Fruit fly (Drosophila melanogaster) whole organism, wandering third instar larva: ENCODE data around the gene betaTub85D.

Source experiments
- CG32264 ChIP-seq: fragments of 200-800 bp; sonication (Bioruptor generic); optimal IDR thresholded peaks from 2 replicates; lab custom pipeline; 2016; ENCODE audit warnings: missing biosample characterization, missing genetic modification characterization
- CrebA ChIP-seq: fragments of 200-800 bp; sonication (Bioruptor generic); optimal IDR thresholded peaks from 2 replicates; lab custom pipeline; 2016; ENCODE audit warnings: missing biosample characterization, mild to moderate bottlenecking, missing genetic modification characterization, borderline replicate concordance
- Dfd ChIP-seq: fragments of >200 bp; optimal IDR thresholded peaks from 2 replicates; lab custom pipeline; 2017; ENCODE audit warnings: missing biosample characterization, missing genetic modification characterization
- Dif ChIP-seq: fragments of 200-275, 200-300 bp; sonication (Bioruptor generic); optimal IDR thresholded peaks from 2 replicates; lab custom pipeline; 2018; ENCODE audit warnings: missing biosample characterization, missing genetic modification characterization; ENCODE audit not compliant: partially characterized antibody
- GATAd ChIP-seq: sonication (Bioruptor generic); optimal IDR thresholded peaks from 2 replicates; lab custom pipeline; 2016; ENCODE audit warnings: missing biosample characterization, missing genetic modification characterization
- HLH106 ChIP-seq: fragments of 200-800 bp; optimal IDR thresholded peaks from 3 replicates; lab custom pipeline; 2019; ENCODE audit warnings: missing biosample characterization, mild to moderate bottlenecking, missing genetic modification characterization, moderate library complexity
- Hr78 ChIP-seq: fragments of >200 bp; optimal IDR thresholded peaks from 2 replicates; lab custom pipeline; 2017; ENCODE audit warnings: missing biosample characterization, missing genetic modification characterization
- Hr83 ChIP-seq: fragments of 200-300 bp; sonication (Bioruptor generic); optimal IDR thresholded peaks from 2 replicates; lab custom pipeline; 2016; ENCODE audit warnings: missing biosample characterization, mild to moderate bottlenecking, missing genetic modification characterization, moderate library complexity; ENCODE audit not compliant: poor library complexity, severe bottlenecking
- Jra ChIP-seq: sonication (Bioruptor generic); optimal IDR thresholded peaks from 2 replicates; lab custom pipeline; 2016; ENCODE audit warnings: missing biosample characterization, missing genetic modification characterization
- Mio ChIP-seq: sonication (Bioruptor generic); optimal IDR thresholded peaks from 2 replicates; lab custom pipeline; 2016; ENCODE audit warnings: missing biosample characterization, missing genetic modification characterization
- Myc ChIP-seq: fragments of >200 bp; optimal IDR thresholded peaks from 2 replicates; lab custom pipeline; 2017
- N ChIP-seq: fragments of >200 bp; optimal IDR thresholded peaks from 2 replicates; lab custom pipeline; 2018; ENCODE audit warnings: missing biosample characterization, missing external identifiers, missing genetic modification characterization
- OdsH ChIP-seq: fragments of 200-800 bp; sonication (Bioruptor generic); optimal IDR thresholded peaks from 2 replicates; lab custom pipeline; 2016; ENCODE audit warnings: missing biosample characterization, mild to moderate bottlenecking, missing genetic modification characterization
- Sp1 ChIP-seq: fragments of 200-800 bp; sonication (Bioruptor generic); optimal IDR thresholded peaks from 3 replicates; lab custom pipeline; 2019; ENCODE audit warnings: missing biosample characterization, mild to moderate bottlenecking, missing genetic modification characterization, moderate library complexity
- Vsx2 ChIP-seq: fragments of 200-300, 225-300 bp; sonication (Bioruptor generic); optimal IDR thresholded peaks from 2 replicates; lab custom pipeline; 2018; ENCODE audit warnings: missing biosample characterization, missing genetic modification characterization; ENCODE audit not compliant: partially characterized antibody
- br ChIP-seq: fragments of 200-800 bp; sonication (Bioruptor generic); optimal IDR thresholded peaks from 2 replicates; lab custom pipeline; 2016; ENCODE audit warnings: missing biosample characterization, missing genetic modification characterization
- brk ChIP-seq: fragments of 200-800 bp; sonication (Bioruptor generic); optimal IDR thresholded peaks from 2 replicates; lab custom pipeline; 2016; ENCODE audit warnings: missing biosample characterization, mild to moderate bottlenecking, missing genetic modification characterization
- dl ChIP-seq, 2 experiments: fragments of 175-275, 200-275 bp in 1 of 2; fragments of 200-275 bp in 1 of 2; sonication (Bioruptor generic); optimal IDR thresholded peaks; lab custom pipeline; 2018; ENCODE audit warnings: mild to moderate bottlenecking in 2 of 2, missing biosample characterization in 2 of 2, missing genetic modification characterization in 2 of 2, moderate library complexity in 2 of 2; ENCODE audit not compliant: partially characterized antibody in 2 of 2, insufficient read depth in 1 of 2
- dmrt93B ChIP-seq: fragments of 200-800 bp; sonication (Bioruptor generic); optimal IDR thresholded peaks from 2 replicates; lab custom pipeline; 2018; ENCODE audit warnings: missing biosample characterization, mild to moderate bottlenecking, missing genetic modification characterization
- dsf ChIP-seq: sonication (Bioruptor generic); optimal IDR thresholded peaks from 2 replicates; lab custom pipeline; 2016; ENCODE audit warnings: missing biosample characterization, missing genetic modification characterization, borderline replicate concordance
- ey ChIP-seq: fragments of 200-800 bp; sonication (Bioruptor generic); optimal IDR thresholded peaks from 2 replicates; lab custom pipeline; 2016; ENCODE audit warnings: missing biosample characterization, missing genetic modification characterization
- fru ChIP-seq: fragments of 200-800 bp; sonication (Bioruptor generic); optimal IDR thresholded peaks from 3 replicates; lab custom pipeline; 2016; ENCODE audit warnings: missing biosample characterization, mild to moderate bottlenecking, missing genetic modification characterization
- jim ChIP-seq: fragments of 175-275, 200-325 bp; sonication (Bioruptor generic); optimal IDR thresholded peaks from 2 replicates; lab custom pipeline; 2016; ENCODE audit warnings: missing biosample characterization, mild to moderate bottlenecking, missing genetic modification characterization
- lola ChIP-seq: fragments of >200 bp; optimal IDR thresholded peaks from 2 replicates; lab custom pipeline; 2017; ENCODE audit warnings: missing biosample characterization, missing genetic modification characterization
- pan ChIP-seq: fragments of >200 bp; optimal IDR thresholded peaks from 2 replicates; lab custom pipeline; 2017
- psq ChIP-seq: fragments of 200-800 bp; sonication (Bioruptor generic); optimal IDR thresholded peaks from 3 replicates; lab custom pipeline; 2017; ENCODE audit warnings: missing biosample characterization, mild to moderate bottlenecking, missing genetic modification characterization, moderate library complexity
- rgr ChIP-seq: fragments of 200-800 bp; sonication (Bioruptor generic); optimal IDR thresholded peaks from 3 replicates; lab custom pipeline; 2016; ENCODE audit warnings: missing biosample characterization, mild to moderate bottlenecking, missing genetic modification characterization
- sage ChIP-seq: fragments of 200-800 bp; sonication (Bioruptor generic); optimal IDR thresholded peaks from 2 replicates; lab custom pipeline; 2016; ENCODE audit warnings: missing biosample characterization, mild to moderate bottlenecking, missing genetic modification characterization
- sv ChIP-seq: fragments of 200-800 bp; sonication (Bioruptor generic); optimal IDR thresholded peaks from 3 replicates; lab custom pipeline; 2016; ENCODE audit warnings: missing biosample characterization, missing genetic modification characterization
- woc ChIP-seq: sonication (Bioruptor generic); optimal IDR thresholded peaks from 2 replicates; lab custom pipeline; 2016; ENCODE audit warnings: missing biosample characterization, mild to moderate bottlenecking, missing genetic modification characterization

The betaTub85D gene

dm6 chr3R:9410182-9410581, at the start of gene betaTub85D:
betaTub85D (minus strand) TSS chr3R:9410282.
- no peak for TF ChIP-seq dmrt93B (GFP tag; lab: Kevin White, UChicago)

- TF ChIP-seq Myc (lab: Kevin White, UChicago) (peak; percentile 52), HLH106 (tag; lab: Kevin White, UChicago) (no peak), fru (GFP tag; lab: Kevin White, UChicago) (peak; percentile 22), brk (peak; percentile 69), Vsx2 (GFP tag; lab: Kevin White, UChicago) (peak; percentile 7), CrebA (GFP tag; lab: Kevin White, UChicago) (peak; percentile 33), CG32264 (GFP tag; lab: Kevin White, UChicago) (no peak), Dif (GFP tag; lab: Kevin White, UChicago) (no peak)
These were observed 46.3 kb upstream of the betaTub85D start, which contains the start of gene GstZ1 for dm6 chr3R:9456373-9456772. GstZ1 (minus strand) TSS chr3R:9456546.

dm6 chr3R:9454980-9455379, 44.9 kb upstream of the betaTub85D start:
- TF ChIP-seq Jra (GFP tag; lab: Kevin White, UChicago) (no peak), sage (no peak), dmrt93B (GFP tag; lab: Kevin White, UChicago) (no peak), N (no peak), Hr83 (GFP tag; lab: Kevin White, UChicago) (no peak), psq (no peak), ey (GFP tag; lab: Kevin White, UChicago) (no peak), dl (GFP tag; optimal IDR thresholded peaks at IDR 0.05; lab: Kevin White, UChicago; ENCODE audit: insufficient read depth in 1 of 2, partially characterized antibody in 2 of 2) (no peak), OdsH (no peak), GATAd (no peak), Vsx2 (GFP tag; lab: Kevin White, UChicago) (no peak), lola (GFP tag; lab: Kevin White, UChicago) (no peak), HLH106 (tag; lab: Kevin White, UChicago) (no peak), Hr78 (GFP tag; lab: Kevin White, UChicago) (no peak), br (no peak), CG32264 (GFP tag; lab: Kevin White, UChicago) (no peak)

- peak; percentile 30 for TF ChIP-seq Dfd
- TF ChIP-seq jim (GFP tag; lab: Kevin White, UChicago) = no peak
These were observed 40.6 kb upstream of the betaTub85D start for dm6 chr3R:9450672-9451071.

- no peak for TF ChIP-seq Mio (GFP tag; lab: Kevin White, UChicago)
- no peak for TF ChIP-seq brk
- TF ChIP-seq fru (GFP tag; lab: Kevin White, UChicago) = no peak
- TF ChIP-seq CrebA (GFP tag; lab: Kevin White, UChicago) = no peak
- TF ChIP-seq CG32264 (GFP tag; lab: Kevin White, UChicago) = no peak
- TF ChIP-seq Dif (GFP tag; lab: Kevin White, UChicago) = no peak
- TF ChIP-seq pan (lab: Kevin White, UChicago) = no peak
- TF ChIP-seq br = no peak
- no peak for TF ChIP-seq psq
- TF ChIP-seq ey (GFP tag; lab: Kevin White, UChicago) = no peak
- no peak for TF ChIP-seq Vsx2 (GFP tag; lab: Kevin White, UChicago)
- no peak for TF ChIP-seq HLH106 (tag; lab: Kevin White, UChicago)
- TF ChIP-seq sv (GFP tag; lab: Kevin White, UChicago) = no peak
These were observed 38.2 kb upstream of the betaTub85D start for dm6 chr3R:9448320-9448719.

dm6 chr3R:9441996-9442395, 31.9 kb upstream of the betaTub85D start:
- TF ChIP-seq Dfd = no peak
- TF ChIP-seq br = no peak
- TF ChIP-seq rgr (GFP tag; lab: Kevin White, UChicago) = no peak
- TF ChIP-seq OdsH = no peak
- no peak for TF ChIP-seq ey (GFP tag; lab: Kevin White, UChicago)
- TF ChIP-seq pan (lab: Kevin White, UChicago) = no peak
- no peak for TF ChIP-seq sage
- no peak for TF ChIP-seq dsf (GFP tag; lab: Kevin White, UChicago)
- TF ChIP-seq woc (GFP tag; lab: Kevin White, UChicago) = no peak
- no peak for TF ChIP-seq dmrt93B (GFP tag; lab: Kevin White, UChicago)
- TF ChIP-seq CrebA (GFP tag; lab: Kevin White, UChicago) = no peak
- no peak for TF ChIP-seq HLH106 (tag; lab: Kevin White, UChicago)
- no peak for TF ChIP-seq N
- no peak for TF ChIP-seq Sp1 (GFP tag; lab: Kevin White, UChicago)
- TF ChIP-seq Hr83 (GFP tag; lab: Kevin White, UChicago) = no peak
